Worm (Caenorhabditis elegans) whole organism, L4/young adult: ENCODE data around the gene C48B4.3.

Experiments used
- W03F9.2 ChIP-seq: fragments of 150-350 bp; optimal IDR thresholded peaks from 2 replicates; lab custom pipeline; 2014; ENCODE audit warnings: missing biosample characterization, missing genetic modification characterization
- dao-5 ChIP-seq: sonication (generic microtip); optimal IDR thresholded peaks from 2 replicates; lab custom pipeline; 2016; ENCODE audit warnings: missing genotype, missing genetic modification characterization, moderate library complexity, missing compliant biosample characterization
- him-1 ChIP-seq: sonication (generic microtip); optimal IDR thresholded peaks from 2 replicates; lab custom pipeline; 2016; ENCODE audit warnings: missing genotype, missing genetic modification reagents, missing genetic modification characterization, missing compliant biosample characterization

The C48B4.3 gene

ce11 chrIII:9568451-9568850 lies 13.7 kb downstream of the C48B4.3 start, which contains the start of gene C48B4.13:
C48B4.13 (plus strand) TSS chrIII:9568751.
- TF ChIP-seq dao-5 (tag; lab: Kevin White, UChicago) = no peak
- no peak for TF ChIP-seq him-1
- no peak for TF ChIP-seq W03F9.2 (tag; lab: Kevin White, UChicago)

DNA sequence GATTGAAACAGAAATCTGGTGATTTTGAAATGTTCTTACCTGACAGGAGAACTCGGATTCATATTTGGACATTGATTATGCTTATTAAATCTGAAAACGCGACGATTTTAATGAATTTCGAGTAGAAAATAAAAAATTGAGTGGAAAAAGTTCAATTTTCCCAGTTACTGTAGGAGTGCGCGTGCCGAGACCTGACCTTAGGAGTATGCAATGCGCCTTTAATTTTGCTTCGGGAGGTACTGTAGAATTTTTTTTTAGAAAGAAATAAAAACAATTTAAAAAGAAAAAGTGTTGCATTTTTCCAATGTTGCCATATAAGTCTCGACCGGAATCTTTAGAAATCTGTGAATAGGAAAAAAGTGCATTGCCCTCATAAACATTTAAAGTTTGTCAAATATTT lies 16.2 kb downstream of the C48B4.3 start, which contains the start of gene C48B4.11:
Gene C48B4.11, minus strand, starts transcription at position 143 of the 400 bp plus-strand sequence.
- TF ChIP-seq dao-5 (tag; lab: Kevin White, UChicago) = no peak
- TF ChIP-seq W03F9.2 (tag; lab: Kevin White, UChicago) = no peak
- no peak for TF ChIP-seq him-1

ce11 chrIII:9564410-9564809 lies 17.8 kb downstream of the C48B4.3 start, which contains the start of gene C48B4.10:
C48B4.10 (minus strand) TSS chrIII:9564510.
- TF ChIP-seq W03F9.2 (tag; lab: Kevin White, UChicago) = no peak
- TF ChIP-seq him-1 = no peak
- TF ChIP-seq dao-5 (tag; lab: Kevin White, UChicago) = no peak

DNA sequence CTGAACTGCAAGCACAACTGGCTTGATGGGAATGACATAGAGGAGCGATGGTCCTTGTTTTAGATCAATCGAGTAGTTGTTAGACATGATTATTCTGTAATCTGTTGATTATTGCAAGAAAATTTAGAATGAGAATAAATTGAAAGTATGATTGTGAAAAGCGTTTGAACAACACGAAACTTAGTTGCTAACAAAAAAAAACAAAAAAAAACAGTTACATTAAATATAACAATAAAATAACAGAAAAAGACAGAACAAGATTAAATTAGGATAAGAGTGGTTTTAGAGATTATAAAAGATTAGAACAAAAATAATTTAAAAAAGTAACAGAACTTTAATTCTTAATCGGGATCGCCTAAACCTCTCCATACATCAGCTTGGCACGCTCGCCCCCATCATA lies 19.0 kb downstream of the C48B4.3 start, which contains the start of gene C48B4.9:
Gene C48B4.9, minus strand, starts transcription at position 101 of the 400 bp plus-strand sequence.
- TF ChIP-seq W03F9.2 (tag; lab: Kevin White, UChicago) = no peak
- no peak for TF ChIP-seq him-1
- TF ChIP-seq dao-5 (tag; lab: Kevin White, UChicago) = no peak

DNA sequence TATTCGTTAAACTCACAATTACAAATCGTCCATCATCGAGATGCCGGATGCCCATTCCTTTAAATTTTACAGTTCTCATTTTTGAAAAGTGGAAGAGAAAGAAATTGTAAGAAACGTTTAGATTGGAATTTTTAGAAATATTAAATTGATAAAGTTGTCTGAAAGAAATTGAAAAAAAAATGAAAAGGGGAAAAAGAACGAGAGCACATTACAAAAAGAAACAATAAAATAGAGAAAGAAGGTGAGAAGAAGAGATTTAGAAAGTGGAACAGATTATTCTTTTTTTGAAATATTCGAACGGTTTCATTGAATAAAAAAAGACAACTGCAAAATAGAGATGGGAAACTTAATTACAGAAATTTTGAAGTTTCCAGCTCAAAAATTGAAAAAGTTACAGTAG lies 21.0 kb downstream of the C48B4.3 start, which contains the start of gene C48B4.8:
Gene C48B4.8, minus strand, starts transcription at position 101 of the 400 bp plus-strand sequence.
- TF ChIP-seq him-1 (no peak), W03F9.2 (tag; lab: Kevin White, UChicago) (no peak), dao-5 (tag; lab: Kevin White, UChicago) (no peak)

DNA sequence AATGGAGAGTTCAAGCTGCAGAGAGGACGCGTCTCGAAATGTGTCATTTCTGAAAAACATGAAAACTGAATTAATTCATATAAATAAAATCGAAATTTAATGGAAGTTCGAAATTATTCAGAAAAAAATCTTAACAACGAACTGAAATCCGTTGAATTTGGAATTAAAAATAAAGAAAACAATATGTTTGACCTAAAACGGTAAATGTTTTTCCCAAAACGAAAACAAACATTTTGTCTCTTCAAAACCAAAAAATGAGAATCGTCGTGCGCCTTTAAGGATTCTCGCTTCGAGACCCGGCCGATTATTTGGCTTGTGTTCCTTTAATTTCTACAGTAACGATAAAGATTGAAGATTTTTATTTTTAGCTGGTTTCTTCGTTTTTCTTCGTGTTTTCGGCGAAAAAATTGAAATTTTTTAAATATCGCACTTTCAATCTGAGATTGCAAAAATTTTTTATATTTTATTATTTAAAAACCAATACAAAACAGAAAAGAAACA lies 22.8 kb downstream of the C48B4.3 start, which contains the start of gene C48B4.7:
Gene C48B4.7, minus strand, starts transcription at position 51 of the 501 bp plus-strand sequence.
- TF ChIP-seq dao-5 (tag; lab: Kevin White, UChicago) (no peak), W03F9.2 (tag; lab: Kevin White, UChicago) (peak; percentile 15)

DNA sequence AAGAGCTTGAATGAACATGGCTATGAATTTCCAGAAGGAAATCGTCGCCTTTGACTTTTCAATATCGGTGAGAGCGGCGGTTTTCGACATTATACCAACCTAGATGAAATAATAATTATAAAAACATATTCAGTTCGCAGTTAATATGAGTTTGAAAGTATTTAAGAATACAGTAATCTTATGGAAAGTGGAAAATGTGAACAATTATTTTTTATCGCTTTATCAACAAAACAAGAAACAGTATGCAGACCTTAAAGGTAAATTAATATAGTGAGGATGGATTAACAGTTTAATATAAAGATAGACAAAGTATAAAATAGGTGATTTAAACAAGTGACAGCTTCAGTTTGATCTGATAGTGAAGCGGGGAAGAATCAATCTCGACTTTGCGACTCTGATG lies 23.7 kb downstream of the C48B4.3 start, which contains the start of gene C48B4.6:
Gene C48B4.6, minus strand, starts transcription at position 101 of the 400 bp plus-strand sequence.
- TF ChIP-seq W03F9.2 (tag; lab: Kevin White, UChicago) (no peak), dao-5 (tag; lab: Kevin White, UChicago) (no peak), him-1 (no peak)

ce11 chrIII:9556300-9556699 lies 25.9 kb downstream of the C48B4.3 start, which contains the start of gene ZK1098.11:
ZK1098.11 (plus strand) TSS chrIII:9556600.
- TF ChIP-seq him-1 = no peak
- TF ChIP-seq dao-5 (tag; lab: Kevin White, UChicago) = no peak
- TF ChIP-seq W03F9.2 (tag; lab: Kevin White, UChicago) = no peak

DNA sequence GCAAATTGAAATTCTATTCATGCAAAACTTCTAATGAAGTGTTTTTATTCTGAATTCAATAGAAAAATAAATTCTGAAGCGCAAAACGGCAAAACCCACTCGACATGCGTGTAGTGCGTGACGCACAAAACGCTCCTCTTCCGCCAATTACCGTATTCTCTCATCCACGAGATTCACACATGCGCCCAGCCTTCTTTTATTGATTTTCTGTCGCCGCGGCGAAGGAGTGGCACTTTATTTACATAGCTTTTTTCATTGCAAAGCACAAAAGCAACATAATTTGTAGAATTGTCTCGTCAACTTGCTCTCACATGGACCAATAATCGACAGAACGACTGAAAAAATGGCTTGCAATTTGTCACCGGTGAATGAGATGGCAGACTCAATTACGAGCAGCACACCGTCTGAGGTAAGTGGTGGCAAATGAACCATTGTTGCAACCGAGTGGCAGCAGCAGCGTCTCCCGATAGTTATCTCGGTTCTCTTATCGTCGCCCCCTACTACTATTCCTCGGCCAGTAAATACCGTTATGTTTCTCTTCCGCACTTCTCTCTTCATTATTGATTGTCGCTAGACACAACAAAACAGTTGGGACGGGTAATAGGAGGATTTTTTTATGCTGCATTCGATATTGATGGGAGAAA lies 36.0 kb downstream of the C48B4.3 start, which contains the start of gene unc-16:
Gene unc-16, plus strand, starts transcription at position 243 of the 644 bp plus-strand sequence.
- peak; percentile 55 for TF ChIP-seq him-1
- peak; percentile 84 for TF ChIP-seq W03F9.2 (tag; lab: Kevin White, UChicago)
- no peak for TF ChIP-seq dao-5 (tag; lab: Kevin White, UChicago)

- no peak for TF ChIP-seq W03F9.2 (tag; lab: Kevin White, UChicago)
- TF ChIP-seq him-1 = no peak
- no peak for TF ChIP-seq dao-5 (tag; lab: Kevin White, UChicago)
These were observed 37.4 kb downstream of the C48B4.3 start, which contains the start of gene ZK1098.12 for ce11 chrIII:9544820-9545219. ZK1098.12 (plus strand) TSS chrIII:9545120.

DNA sequence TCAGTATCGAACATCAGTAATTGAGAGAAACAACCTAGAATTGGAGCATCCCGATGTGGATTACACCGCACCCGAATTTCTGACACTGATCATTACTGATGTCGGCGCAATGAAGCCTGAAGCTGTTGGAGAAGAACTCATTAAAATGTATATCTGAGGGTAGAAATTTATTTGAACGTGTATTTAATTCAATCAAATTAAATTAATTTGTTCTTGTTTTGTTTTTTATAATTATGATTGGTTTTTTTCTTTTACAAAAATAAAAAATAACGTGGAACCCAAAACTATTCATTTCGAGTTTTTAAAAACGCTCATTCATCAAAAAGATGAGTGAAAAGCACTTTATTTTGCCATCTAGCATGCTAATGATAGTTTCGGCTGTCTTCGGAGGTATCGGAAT lies 38.1 kb downstream of the C48B4.3 start, which contains the start of gene ZK1098.9:
Gene ZK1098.9, plus strand, starts transcription at position 301 of the 400 bp plus-strand sequence.
- TF ChIP-seq him-1 (no peak), dao-5 (tag; lab: Kevin White, UChicago) (no peak), W03F9.2 (tag; lab: Kevin White, UChicago) (no peak)

DNA sequence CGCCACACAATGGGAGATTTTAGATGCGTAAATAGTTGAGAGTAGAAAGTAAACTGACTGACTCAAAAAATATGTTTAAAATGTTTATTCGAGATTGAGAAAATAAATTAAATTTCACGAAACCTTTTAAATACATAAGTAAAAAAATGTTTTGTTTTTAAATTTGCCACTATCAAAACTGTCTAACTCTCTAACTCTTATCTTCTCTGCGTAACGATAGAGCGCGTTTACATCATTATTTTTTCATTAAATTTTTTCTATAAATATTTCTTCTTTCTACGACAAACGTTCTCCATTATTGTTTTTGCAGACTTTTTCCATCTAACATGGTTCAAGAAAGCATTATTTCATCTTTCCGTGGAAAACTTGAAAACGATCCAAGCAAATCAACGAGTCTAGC lies 39.4 kb downstream of the C48B4.3 start, which contains the start of gene eif-2Balpha:
Gene eif-2Balpha, plus strand, starts transcription at position 304 of the 400 bp plus-strand sequence.
- TF ChIP-seq dao-5 (tag; lab: Kevin White, UChicago) (no peak), W03F9.2 (tag; lab: Kevin White, UChicago) (peak; percentile 56)

ce11 chrIII:9542280-9542679 lies 39.9 kb downstream of the C48B4.3 start, which contains the start of gene mut-7:
mut-7 (minus strand) TSS chrIII:9542380.
- no peak for TF ChIP-seq him-1
- TF ChIP-seq dao-5 (tag; lab: Kevin White, UChicago) = no peak

DNA sequence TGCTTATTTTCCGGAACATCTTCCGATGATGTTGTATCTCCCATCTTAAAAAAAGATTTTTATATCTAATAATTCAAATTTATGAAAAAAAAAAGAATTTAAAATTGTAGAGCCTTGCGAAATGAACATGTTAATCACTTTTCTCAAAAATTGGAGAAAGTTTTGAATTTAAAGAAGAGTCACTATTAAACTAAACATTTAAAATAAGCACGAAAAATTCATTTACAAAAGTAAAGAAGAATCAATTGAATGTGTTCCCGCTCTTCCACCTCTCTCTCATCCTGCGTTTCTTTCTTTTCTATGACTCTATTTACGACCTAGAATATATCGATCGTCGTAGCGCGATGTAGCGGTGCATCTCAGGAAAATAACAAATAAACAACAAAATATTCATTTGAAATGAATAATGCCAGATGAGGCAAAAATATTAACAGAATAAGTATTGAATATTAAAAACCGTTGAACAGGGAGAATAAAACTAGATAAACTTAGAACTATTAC lies 43.5 kb downstream of the C48B4.3 start, which contains the start of gene ZK1098.3:
Gene ZK1098.3, minus strand, starts transcription at position 51 of the 501 bp plus-strand sequence.
- no peak for TF ChIP-seq dao-5 (tag; lab: Kevin White, UChicago)
- TF ChIP-seq him-1 = no peak
- no peak for TF ChIP-seq W03F9.2 (tag; lab: Kevin White, UChicago)
